Fruit fly (Drosophila melanogaster) whole organism, wandering third instar larva: ENCODE results near the gene Ugt301D1.

Source experiments
- Abd-B ChIP-seq: fragments of >200 bp; optimal IDR thresholded peaks from 2 replicates; lab custom pipeline; 2017; ENCODE audit warnings: missing biosample characterization, missing genetic modification characterization
- CG32264 ChIP-seq: fragments of 200-800 bp; sonication (Bioruptor generic); optimal IDR thresholded peaks from 2 replicates; lab custom pipeline; 2016; ENCODE audit warnings: missing biosample characterization, missing genetic modification characterization
- CG9705 ChIP-seq: fragments of 200-800 bp; sonication (Bioruptor generic); optimal IDR thresholded peaks from 2 replicates; lab custom pipeline; 2018; ENCODE audit warnings: missing biosample characterization, mild to moderate bottlenecking, missing genetic modification characterization
- CrebA ChIP-seq: fragments of 200-800 bp; sonication (Bioruptor generic); optimal IDR thresholded peaks from 2 replicates; lab custom pipeline; 2016; ENCODE audit warnings: missing biosample characterization, mild to moderate bottlenecking, missing genetic modification characterization, borderline replicate concordance
- Dfd ChIP-seq: fragments of >200 bp; optimal IDR thresholded peaks from 2 replicates; lab custom pipeline; 2017; ENCODE audit warnings: missing biosample characterization, missing genetic modification characterization
- Dif ChIP-seq: fragments of 200-275, 200-300 bp; sonication (Bioruptor generic); optimal IDR thresholded peaks from 2 replicates; lab custom pipeline; 2018; ENCODE audit warnings: missing biosample characterization, missing genetic modification characterization; ENCODE audit not compliant: partially characterized antibody
- GATAd ChIP-seq: sonication (Bioruptor generic); optimal IDR thresholded peaks from 2 replicates; lab custom pipeline; 2016; ENCODE audit warnings: missing biosample characterization, missing genetic modification characterization
- HLH106 ChIP-seq: fragments of 200-800 bp; optimal IDR thresholded peaks from 3 replicates; lab custom pipeline; 2019; ENCODE audit warnings: missing biosample characterization, mild to moderate bottlenecking, missing genetic modification characterization, moderate library complexity
- Hnf4 ChIP-seq: fragments of 200-800 bp; sonication (Bioruptor generic); optimal IDR thresholded peaks from 2 replicates; lab custom pipeline; 2016; ENCODE audit warnings: missing biosample characterization, mild to moderate bottlenecking, missing genetic modification characterization
- Hr78 ChIP-seq: fragments of >200 bp; optimal IDR thresholded peaks from 2 replicates; lab custom pipeline; 2017; ENCODE audit warnings: missing biosample characterization, missing genetic modification characterization
- Hr83 ChIP-seq: fragments of 200-300 bp; sonication (Bioruptor generic); optimal IDR thresholded peaks from 2 replicates; lab custom pipeline; 2016; ENCODE audit warnings: missing biosample characterization, mild to moderate bottlenecking, missing genetic modification characterization, moderate library complexity; ENCODE audit not compliant: poor library complexity, severe bottlenecking
- Jra ChIP-seq: sonication (Bioruptor generic); optimal IDR thresholded peaks from 2 replicates; lab custom pipeline; 2016; ENCODE audit warnings: missing biosample characterization, missing genetic modification characterization
- Mio ChIP-seq: sonication (Bioruptor generic); optimal IDR thresholded peaks from 2 replicates; lab custom pipeline; 2016; ENCODE audit warnings: missing biosample characterization, missing genetic modification characterization
- Myc ChIP-seq: fragments of >200 bp; optimal IDR thresholded peaks from 2 replicates; lab custom pipeline; 2017
- N ChIP-seq: fragments of >200 bp; optimal IDR thresholded peaks from 2 replicates; lab custom pipeline; 2018; ENCODE audit warnings: missing biosample characterization, missing external identifiers, missing genetic modification characterization
- OdsH ChIP-seq: fragments of 200-800 bp; sonication (Bioruptor generic); optimal IDR thresholded peaks from 2 replicates; lab custom pipeline; 2016; ENCODE audit warnings: missing biosample characterization, mild to moderate bottlenecking, missing genetic modification characterization
- Rel ChIP-seq, 2 experiments: fragments of 200-800 bp; sonication (Bioruptor generic) in 1 of 2; optimal IDR thresholded peaks; 2 replicates in 1 of 2; 3 replicates in 1 of 2; lab custom pipeline; 2016 to 2019; ENCODE audit warnings: mild to moderate bottlenecking in 2 of 2, missing biosample characterization in 2 of 2, missing genetic modification characterization in 2 of 2, moderate library complexity in 1 of 2
- Sp1 ChIP-seq: fragments of 200-800 bp; sonication (Bioruptor generic); optimal IDR thresholded peaks from 3 replicates; lab custom pipeline; 2019; ENCODE audit warnings: missing biosample characterization, mild to moderate bottlenecking, missing genetic modification characterization, moderate library complexity
- Vsx2 ChIP-seq: fragments of 200-300, 225-300 bp; sonication (Bioruptor generic); optimal IDR thresholded peaks from 2 replicates; lab custom pipeline; 2018; ENCODE audit warnings: missing biosample characterization, missing genetic modification characterization; ENCODE audit not compliant: partially characterized antibody
- br ChIP-seq: fragments of 200-800 bp; sonication (Bioruptor generic); optimal IDR thresholded peaks from 2 replicates; lab custom pipeline; 2016; ENCODE audit warnings: missing biosample characterization, missing genetic modification characterization
- brk ChIP-seq: fragments of 200-800 bp; sonication (Bioruptor generic); optimal IDR thresholded peaks from 2 replicates; lab custom pipeline; 2016; ENCODE audit warnings: missing biosample characterization, mild to moderate bottlenecking, missing genetic modification characterization
- dl ChIP-seq, 2 experiments: fragments of 175-275, 200-275 bp in 1 of 2; fragments of 200-275 bp in 1 of 2; sonication (Bioruptor generic); optimal IDR thresholded peaks; lab custom pipeline; 2018; ENCODE audit warnings: mild to moderate bottlenecking in 2 of 2, missing biosample characterization in 2 of 2, missing genetic modification characterization in 2 of 2, moderate library complexity in 2 of 2; ENCODE audit not compliant: partially characterized antibody in 2 of 2, insufficient read depth in 1 of 2
- dmrt93B ChIP-seq: fragments of 200-800 bp; sonication (Bioruptor generic); optimal IDR thresholded peaks from 2 replicates; lab custom pipeline; 2018; ENCODE audit warnings: missing biosample characterization, mild to moderate bottlenecking, missing genetic modification characterization
- dsf ChIP-seq: sonication (Bioruptor generic); optimal IDR thresholded peaks from 2 replicates; lab custom pipeline; 2016; ENCODE audit warnings: missing biosample characterization, missing genetic modification characterization, borderline replicate concordance
- ey ChIP-seq: fragments of 200-800 bp; sonication (Bioruptor generic); optimal IDR thresholded peaks from 2 replicates; lab custom pipeline; 2016; ENCODE audit warnings: missing biosample characterization, missing genetic modification characterization
- foxo ChIP-seq, 2 experiments: fragments of 200-800 bp; sonication (Bioruptor generic); optimal IDR thresholded peaks; 2 replicates in 1 of 2; 3 replicates in 1 of 2; lab custom pipeline; 2016 to 2017; ENCODE audit warnings: missing biosample characterization in 2 of 2, missing genetic modification characterization in 2 of 2
- fru ChIP-seq: fragments of 200-800 bp; sonication (Bioruptor generic); optimal IDR thresholded peaks from 3 replicates; lab custom pipeline; 2016; ENCODE audit warnings: missing biosample characterization, mild to moderate bottlenecking, missing genetic modification characterization
- h ChIP-seq: fragments of 200-800 bp; sonication (Bioruptor generic); optimal IDR thresholded peaks from 3 replicates; lab custom pipeline; 2016; ENCODE audit warnings: missing biosample characterization, mild to moderate bottlenecking, missing genetic modification characterization
- jim ChIP-seq: fragments of 175-275, 200-325 bp; sonication (Bioruptor generic); optimal IDR thresholded peaks from 2 replicates; lab custom pipeline; 2016; ENCODE audit warnings: missing biosample characterization, mild to moderate bottlenecking, missing genetic modification characterization
- lola ChIP-seq: fragments of >200 bp; optimal IDR thresholded peaks from 2 replicates; lab custom pipeline; 2017; ENCODE audit warnings: missing biosample characterization, missing genetic modification characterization
- pan ChIP-seq: fragments of >200 bp; optimal IDR thresholded peaks from 2 replicates; lab custom pipeline; 2017
- psq ChIP-seq: fragments of 200-800 bp; sonication (Bioruptor generic); optimal IDR thresholded peaks from 3 replicates; lab custom pipeline; 2017; ENCODE audit warnings: missing biosample characterization, mild to moderate bottlenecking, missing genetic modification characterization, moderate library complexity
- rgr ChIP-seq: fragments of 200-800 bp; sonication (Bioruptor generic); optimal IDR thresholded peaks from 3 replicates; lab custom pipeline; 2016; ENCODE audit warnings: missing biosample characterization, mild to moderate bottlenecking, missing genetic modification characterization
- sage ChIP-seq: fragments of 200-800 bp; sonication (Bioruptor generic); optimal IDR thresholded peaks from 2 replicates; lab custom pipeline; 2016; ENCODE audit warnings: missing biosample characterization, mild to moderate bottlenecking, missing genetic modification characterization
- sv ChIP-seq: fragments of 200-800 bp; sonication (Bioruptor generic); optimal IDR thresholded peaks from 3 replicates; lab custom pipeline; 2016; ENCODE audit warnings: missing biosample characterization, missing genetic modification characterization
- tai ChIP-seq: sonication (Bioruptor generic); optimal IDR thresholded peaks from 2 replicates; lab custom pipeline; 2016; ENCODE audit warnings: missing biosample characterization, missing genetic modification characterization
- usp ChIP-seq: fragments of >200 bp; optimal IDR thresholded peaks from 2 replicates; lab custom pipeline; 2017; ENCODE audit warnings: missing biosample characterization, missing genetic modification characterization
- woc ChIP-seq: sonication (Bioruptor generic); optimal IDR thresholded peaks from 2 replicates; lab custom pipeline; 2016; ENCODE audit warnings: missing biosample characterization, mild to moderate bottlenecking, missing genetic modification characterization

The Ugt301D1 gene

dm6 chr2L:18509181-18509580 lies at the start of gene Ugt301D1:
TSS of gene Ugt301D1 (plus strand) at chr2L:18509560.
- TF ChIP-seq pan (lab: Kevin White, UChicago) (no peak), Jra (no peak), brk (GFP tag; lab: Kevin White, UChicago) (no peak), Abd-B (GFP tag; lab: Kevin White, UChicago) (no peak), Sp1 (peak; percentile 14), tai (GFP tag; lab: Kevin White, UChicago) (no peak), OdsH (GFP tag; lab: Kevin White, UChicago) (peak; percentile 52), Hnf4 (no peak), CG9705 (no peak), foxo (GFP tag; optimal IDR thresholded peaks at IDR 0.05; lab: Kevin White, UChicago) (peak in 1 of 2 experiments; percentile 8), Rel (GFP tag; optimal IDR thresholded peaks at IDR 0.05; lab: Kevin White, UChicago) (no peak), Rel (tag; optimal IDR thresholded peaks at IDR 0.05; lab: Kevin White, UChicago) (peak; percentile 19), sv (GFP tag; lab: Kevin White, UChicago) (no peak), ey (GFP tag; lab: Kevin White, UChicago) (no peak), Myc (lab: Kevin White, UChicago) (no peak), woc (no peak), Dfd (no peak), sage (no peak), h (GFP tag; lab: Kevin White, UChicago) (peak; percentile 24), CrebA (GFP tag; lab: Kevin White, UChicago) (peak; percentile 28), N (GFP tag; lab: Kevin White, UChicago) (no peak), Hr78 (no peak), Dif (peak; percentile 10), jim (GFP tag; lab: Kevin White, UChicago) (no peak), usp (GFP tag; lab: Kevin White, UChicago) (no peak), fru (no peak), CG32264 (GFP tag; lab: Kevin White, UChicago) (peak; percentile 11), dl (GFP tag; optimal IDR thresholded peaks at IDR 0.05; lab: Kevin White, UChicago; ENCODE audit: insufficient read depth in 1 of 2, partially characterized antibody in 2 of 2) (no peak), br (GFP tag; lab: Kevin White, UChicago) (peak; percentile 41), dsf (GFP tag; lab: Kevin White, UChicago) (no peak), psq (GFP tag; lab: Kevin White, UChicago) (peak; percentile 11), Mio (GFP tag; lab: Kevin White, UChicago) (no peak), Vsx2 (no peak), dmrt93B (GFP tag; lab: Kevin White, UChicago) (no peak), GATAd (GFP tag; lab: Kevin White, UChicago) (no peak), HLH106 (tag; lab: Kevin White, UChicago) (no peak), lola (no peak), rgr (GFP tag; lab: Kevin White, UChicago) (peak; percentile 55), Hr83 (peak; percentile 6)

- TF ChIP-seq lola (no peak), sv (GFP tag; lab: Kevin White, UChicago) (no peak), fru (no peak), Rel (GFP tag; optimal IDR thresholded peaks at IDR 0.05; lab: Kevin White, UChicago) (no peak), Rel (tag; optimal IDR thresholded peaks at IDR 0.05; lab: Kevin White, UChicago) (no peak), Abd-B (GFP tag; lab: Kevin White, UChicago) (no peak), pan (lab: Kevin White, UChicago) (no peak)
- TF ChIP-seq, all 38 proteins: peak for 0
Measured at dm6 chr2L:18459698-18460348, 49.5 kb upstream of the Ugt301D1 start.

- peak; percentile 69 for TF ChIP-seq woc
- TF ChIP-seq sv (GFP tag; lab: Kevin White, UChicago): no peak
- no peak for TF ChIP-seq dl (GFP tag; optimal IDR thresholded peaks at IDR 0.05; lab: Kevin White, UChicago; ENCODE audit: insufficient read depth in 1 of 2, partially characterized antibody in 2 of 2)
- no peak for TF ChIP-seq usp (GFP tag; lab: Kevin White, UChicago)
- TF ChIP-seq jim (GFP tag; lab: Kevin White, UChicago): no peak
- no peak for TF ChIP-seq GATAd (GFP tag; lab: Kevin White, UChicago)
- peak; percentile 42 for TF ChIP-seq Jra
- no peak for TF ChIP-seq psq (GFP tag; lab: Kevin White, UChicago)
- peak; percentile 73 for TF ChIP-seq rgr (GFP tag; lab: Kevin White, UChicago)
- peak; percentile 77 for TF ChIP-seq OdsH (GFP tag; lab: Kevin White, UChicago)
- TF ChIP-seq br (GFP tag; lab: Kevin White, UChicago): peak; percentile 83
- TF ChIP-seq ey (GFP tag; lab: Kevin White, UChicago): peak; percentile 71
- TF ChIP-seq dsf (GFP tag; lab: Kevin White, UChicago): peak; percentile 14
- TF ChIP-seq Hr78: no peak
- peak; percentile 15 for TF ChIP-seq brk (GFP tag; lab: Kevin White, UChicago)
- TF ChIP-seq pan (lab: Kevin White, UChicago): no peak
- no peak for TF ChIP-seq Myc (lab: Kevin White, UChicago)
- no peak for TF ChIP-seq Vsx2
- TF ChIP-seq Rel (GFP tag; optimal IDR thresholded peaks at IDR 0.05; lab: Kevin White, UChicago): no peak
- no peak for TF ChIP-seq Rel (tag; optimal IDR thresholded peaks at IDR 0.05; lab: Kevin White, UChicago)
- no peak for TF ChIP-seq N (GFP tag; lab: Kevin White, UChicago)
- TF ChIP-seq lola: no peak
- no peak for TF ChIP-seq Mio (GFP tag; lab: Kevin White, UChicago)
- TF ChIP-seq Abd-B (GFP tag; lab: Kevin White, UChicago): no peak
- peak; percentile 36 for TF ChIP-seq CrebA (GFP tag; lab: Kevin White, UChicago)
- peak in 1 of 2 experiments; percentile 66 for TF ChIP-seq foxo (GFP tag; optimal IDR thresholded peaks at IDR 0.05; lab: Kevin White, UChicago)
- peak; percentile 4 for TF ChIP-seq Hr83
- peak; percentile 58 for TF ChIP-seq tai (GFP tag; lab: Kevin White, UChicago)
- TF ChIP-seq Sp1: peak; percentile 84
- peak; percentile 81 for TF ChIP-seq HLH106 (tag; lab: Kevin White, UChicago)
- peak; percentile 51 for TF ChIP-seq CG9705
- TF ChIP-seq sage: peak; percentile 24
- peak; percentile 57 for TF ChIP-seq dmrt93B (GFP tag; lab: Kevin White, UChicago)
- TF ChIP-seq fru: peak; percentile 79
- TF ChIP-seq Dif: no peak
- TF ChIP-seq Hnf4: peak; percentile 53
Measured at dm6 chr2L:18463610-18464009, 45.8 kb upstream of the Ugt301D1 start.
